Worm (Caenorhabditis elegans): ENCODE results near the gene nhr-40.

ce11 chrX:2548884-2549283 is 44.9 kb upstream of the nhr-40 start, which contains the start of gene smvt-1:
- TF ChIP-seq F49E8.2 (tag; optimal IDR thresholded peaks at IDR 0.05; ENCODE audit: borderline replicate concordance) (no peak), ctbp-1 (GFP tag; IDR thresholded peaks at IDR 0.05) (no peak), dve-1 (tag; optimal IDR thresholded peaks at IDR 0.05; ENCODE audit: insufficient read depth) (no peak), R02D3.7 (tag; optimal IDR thresholded peaks at IDR 0.05) (no peak), spr-1 (tag; optimal IDR thresholded peaks at IDR 0.05) (no peak), cey-2 (tag; optimal IDR thresholded peaks at IDR 0.05; ENCODE audit: borderline replicate concordance, insufficient read depth) (no peak)
